Worm (Caenorhabditis elegans) whole organism, late embryonic: Measurements from ENCODE around the gene lnkn-1.

Experiments used
- C08G9.2 ChIP-seq: sonication (generic microtip); optimal IDR thresholded peaks from 2 replicates; lab custom pipeline; 2016; ENCODE audit warnings: mild to moderate bottlenecking, missing genetic modification characterization, moderate library complexity, missing compliant biosample characterization
- C38D4.7 ChIP-seq: fragments of 200-800 bp; sonication (Bioruptor generic); optimal IDR thresholded peaks from 2 replicates; lab custom pipeline; 2018; ENCODE audit warnings: mild to moderate bottlenecking, missing genetic modification characterization, moderate library complexity, missing compliant biosample characterization
- K09A11.1 ChIP-seq: sonication (generic microtip); optimal IDR thresholded peaks from 2 replicates; lab custom pipeline; 2017; ENCODE audit warnings: antibody characterized with exemption, mild to moderate bottlenecking, missing genetic modification characterization, missing compliant biosample characterization; ENCODE audit not compliant: insufficient read depth
- T23F11.4 ChIP-seq: fragments of 200-800 bp; sonication (Bioruptor generic); optimal IDR thresholded peaks from 2 replicates; lab custom pipeline; 2018; ENCODE audit warnings: mild to moderate bottlenecking, missing genetic modification characterization, missing compliant biosample characterization
- ahr-1 ChIP-seq: sonication (generic microtip); optimal IDR thresholded peaks from 2 replicates; lab custom pipeline; 2016; ENCODE audit warnings: missing genetic modification characterization, missing compliant biosample characterization
- ama-1 ChIP-seq: fragments of 150-350 bp; optimal IDR thresholded peaks from 2 replicates; lab custom pipeline; 2014
- ceh-14 ChIP-seq: sonication (generic microtip); optimal IDR thresholded peaks from 2 replicates; lab custom pipeline; 2016; ENCODE audit warnings: missing genotype, missing genetic modification characterization, missing compliant biosample characterization
- ceh-18 ChIP-seq: sonication (generic microtip); optimal IDR thresholded peaks from 2 replicates; lab custom pipeline; 2016; ENCODE audit warnings: missing genetic modification characterization, missing compliant biosample characterization
- ceh-24 ChIP-seq: sonication (generic microtip); optimal IDR thresholded peaks from 2 replicates; lab custom pipeline; 2016; ENCODE audit warnings: mild to moderate bottlenecking, missing genetic modification characterization, missing compliant biosample characterization
- ceh-31 ChIP-seq: sonication (generic microtip); optimal IDR thresholded peaks from 2 replicates; lab custom pipeline; 2016; ENCODE audit warnings: missing genetic modification characterization, missing compliant biosample characterization
- che-1 ChIP-seq: sonication (generic microtip); optimal IDR thresholded peaks from 2 replicates; lab custom pipeline; 2016; ENCODE audit warnings: mild to moderate bottlenecking, missing genetic modification characterization, missing compliant biosample characterization
- dmd-4 ChIP-seq: sonication (generic microtip); optimal IDR thresholded peaks from 2 replicates; lab custom pipeline; 2016; ENCODE audit warnings: borderline replicate concordance, missing genetic modification characterization, missing compliant biosample characterization
- dve-1 ChIP-seq: sonication (generic microtip); optimal IDR thresholded peaks from 2 replicates; lab custom pipeline; 2017; ENCODE audit warnings: antibody characterized with exemption, mild to moderate bottlenecking, missing genetic modification characterization, missing compliant biosample characterization
- elt-2 ChIP-seq: sonication (generic microtip); optimal IDR thresholded peaks from 2 replicates; lab custom pipeline; 2016; ENCODE audit warnings: missing genetic modification reagents, missing genetic modification characterization, missing compliant biosample characterization
- elt-4 ChIP-seq: sonication (generic microtip); optimal IDR thresholded peaks from 2 replicates; lab custom pipeline; 2016; ENCODE audit warnings: missing genetic modification characterization, missing compliant biosample characterization
- ets-4 ChIP-seq: sonication (generic microtip); optimal IDR thresholded peaks from 2 replicates; lab custom pipeline; 2016; ENCODE audit warnings: missing genetic modification characterization, missing compliant biosample characterization
- fkh-10 ChIP-seq: fragments of 150-350 bp; optimal IDR thresholded peaks from 2 replicates; lab custom pipeline; 2014; ENCODE audit warnings: missing biosample characterization, missing genetic modification reagents, missing genetic modification characterization
- fkh-6 ChIP-seq: sonication (generic microtip); optimal IDR thresholded peaks from 2 replicates; lab custom pipeline; 2016; ENCODE audit warnings: missing genetic modification characterization, missing compliant biosample characterization
- gmeb-2 ChIP-seq: sonication (generic microtip); optimal IDR thresholded peaks from 2 replicates; lab custom pipeline; 2016; ENCODE audit warnings: missing genetic modification characterization, inconsistent platforms, missing compliant biosample characterization
- hlh-6 ChIP-seq: sonication (generic microtip); optimal IDR thresholded peaks from 2 replicates; lab custom pipeline; 2016; ENCODE audit warnings: missing genotype, missing genetic modification characterization, missing compliant biosample characterization
- hlh-8 ChIP-seq: sonication (generic microtip); optimal IDR thresholded peaks from 2 replicates; lab custom pipeline; 2016; ENCODE audit warnings: missing genotype, missing genetic modification characterization, missing compliant biosample characterization
- lin-11 ChIP-seq: fragments of 200-800 bp; sonication (Bioruptor generic); optimal IDR thresholded peaks from 2 replicates; lab custom pipeline; 2018; ENCODE audit warnings: mild to moderate bottlenecking, missing genetic modification characterization, missing compliant biosample characterization
- mec-3 ChIP-seq: sonication (generic microtip); optimal IDR thresholded peaks from 2 replicates; lab custom pipeline; 2016; ENCODE audit warnings: borderline replicate concordance, missing genetic modification characterization, missing compliant biosample characterization
- nfya-1 ChIP-seq: sonication (generic microtip); optimal IDR thresholded peaks from 2 replicates; lab custom pipeline; 2017; ENCODE audit warnings: missing genetic modification characterization, mild to moderate bottlenecking, missing compliant biosample characterization, antibody characterized with exemption, moderate library complexity
- nhr-232 ChIP-seq: sonication (generic microtip); optimal IDR thresholded peaks from 2 replicates; lab custom pipeline; 2016; ENCODE audit warnings: missing genetic modification characterization, missing compliant biosample characterization
- odd-2 ChIP-seq: sonication (generic microtip); optimal IDR thresholded peaks from 2 replicates; lab custom pipeline; 2017; ENCODE audit warnings: antibody characterized with exemption, mild to moderate bottlenecking, missing genetic modification characterization, missing compliant biosample characterization
- pag-3 ChIP-seq: sonication (generic microtip); optimal IDR thresholded peaks from 2 replicates; lab custom pipeline; 2016; ENCODE audit warnings: missing compliant biosample characterization, missing genetic modification characterization, borderline replicate concordance
- pat-9 ChIP-seq: fragments of 200-800 bp; sonication (Bioruptor generic); optimal IDR thresholded peaks from 2 replicates; lab custom pipeline; 2018; ENCODE audit warnings: mild to moderate bottlenecking, missing genetic modification characterization, moderate library complexity, missing compliant biosample characterization
- pax-1 ChIP-seq: fragments of 150-350 bp; optimal IDR thresholded peaks from 2 replicates; lab custom pipeline; 2014; ENCODE audit warnings: missing biosample characterization, missing genetic modification characterization
- pha-4 ChIP-seq: fragments of 150-350 bp; optimal IDR thresholded peaks from 2 replicates; lab custom pipeline; 2018; ENCODE audit warnings: missing biosample characterization, missing genetic modification reagents, missing genetic modification characterization
- pqm-1 ChIP-seq: sonication (generic microtip); optimal IDR thresholded peaks from 2 replicates; lab custom pipeline; 2016; ENCODE audit warnings: missing genetic modification characterization, missing compliant biosample characterization
- ref-2 ChIP-seq: sonication (generic microtip); optimal IDR thresholded peaks from 2 replicates; lab custom pipeline; 2016; ENCODE audit warnings: missing genetic modification characterization, missing compliant biosample characterization
- rnt-1 ChIP-seq: sonication (generic microtip); optimal IDR thresholded peaks from 2 replicates; lab custom pipeline; 2016; ENCODE audit warnings: missing genetic modification characterization, missing compliant biosample characterization
- sdc-2 ChIP-seq: sonication (generic microtip); optimal IDR thresholded peaks from 2 replicates; lab custom pipeline; 2016; ENCODE audit warnings: missing genotype, missing genetic modification characterization, missing compliant biosample characterization
- sox-2 ChIP-seq: fragments of 200-800 bp; sonication (Bioruptor generic); IDR thresholded peaks from 2 replicates; pipeline ENCODE4 v1.3.6; 2022; ENCODE audit warnings: missing genetic modification reagents, missing genetic modification characterization, missing compliant biosample characterization
- sox-4 ChIP-seq: sonication (generic microtip); optimal IDR thresholded peaks from 2 replicates; lab custom pipeline; 2017; ENCODE audit warnings: mild to moderate bottlenecking, missing genetic modification characterization, inconsistent platforms, missing compliant biosample characterization
- syd-9 ChIP-seq: sonication (generic microtip); optimal IDR thresholded peaks from 2 replicates; lab custom pipeline; 2016; ENCODE audit warnings: mild to moderate bottlenecking, missing genetic modification characterization, moderate library complexity, missing compliant biosample characterization
- tbx-2 ChIP-seq: sonication (generic microtip); optimal IDR thresholded peaks from 2 replicates; lab custom pipeline; 2016; ENCODE audit warnings: missing genetic modification characterization, missing compliant biosample characterization
- ttx-3 ChIP-seq: sonication (generic microtip); optimal IDR thresholded peaks from 2 replicates; lab custom pipeline; 2016; ENCODE audit warnings: missing genetic modification reagents, missing genetic modification characterization, missing compliant biosample characterization
- unc-42 ChIP-seq: sonication (generic microtip); optimal IDR thresholded peaks from 2 replicates; lab custom pipeline; 2016; ENCODE audit warnings: missing genotype, missing genetic modification characterization, missing compliant biosample characterization
- unc-86 ChIP-seq: sonication (generic microtip); optimal IDR thresholded peaks from 2 replicates; lab custom pipeline; 2016; ENCODE audit warnings: missing genetic modification characterization, missing compliant biosample characterization
- zip-5 ChIP-seq: sonication (generic microtip); optimal IDR thresholded peaks from 2 replicates; lab custom pipeline; 2016; ENCODE audit warnings: missing genetic modification characterization, missing compliant biosample characterization
- ztf-16 ChIP-seq: sonication (generic microtip); optimal IDR thresholded peaks from 2 replicates; lab custom pipeline; 2017; ENCODE audit warnings: missing genetic modification characterization, missing compliant biosample characterization

Gene lnkn-1

ce11 chrIII:8878960-8879359 lies 11.1 kb upstream of the lnkn-1 start:
- TF ChIP-seq unc-42 (tag; lab: Kevin White, UChicago) = no peak
- no peak for TF ChIP-seq pha-4 (tag; lab: Kevin White, UChicago)
- no peak for TF ChIP-seq unc-86 (tag; lab: Kevin White, UChicago)
- TF ChIP-seq sox-2 (GFP tag; lab: Robert Waterston, UW) = no peak
- no peak for TF ChIP-seq ztf-16
- no peak for TF ChIP-seq gmeb-2 (tag; lab: Kevin White, UChicago)
- TF ChIP-seq pat-9 (tag; lab: Kevin White, UChicago) = no peak
- no peak for TF ChIP-seq fkh-6 (tag; lab: Kevin White, UChicago)
- TF ChIP-seq elt-4 (tag; lab: Kevin White, UChicago) = no peak
- no peak for TF ChIP-seq hlh-6 (tag; lab: Kevin White, UChicago)
- no peak for TF ChIP-seq pqm-1 (tag; lab: Kevin White, UChicago)
- no peak for TF ChIP-seq K09A11.1

ce11 chrIII:8882333-8882732 lies 7.7 kb upstream of the lnkn-1 start:
- TF ChIP-seq syd-9 (tag; lab: Kevin White, UChicago) = no peak
- no peak for TF ChIP-seq ttx-3
- TF ChIP-seq odd-2 (tag; lab: Kevin White, UChicago) = no peak
- TF ChIP-seq ref-2 = no peak
- TF ChIP-seq tbx-2 (tag; lab: Kevin White, UChicago) = no peak
- TF ChIP-seq nhr-232 (tag; lab: Kevin White, UChicago) = no peak
- TF ChIP-seq nfya-1 (tag; lab: Kevin White, UChicago) = no peak
- TF ChIP-seq sox-4 (tag; lab: Kevin White, UChicago) = no peak
- TF ChIP-seq mec-3 (tag; lab: Kevin White, UChicago) = no peak
- no peak for TF ChIP-seq elt-2
- no peak for TF ChIP-seq fkh-6 (tag; lab: Kevin White, UChicago)
- TF ChIP-seq zip-5 (tag; lab: Kevin White, UChicago) = no peak
- no peak for TF ChIP-seq rnt-1 (tag; lab: Kevin White, UChicago)
- no peak for TF ChIP-seq sox-2 (GFP tag; lab: Robert Waterston, UW)
- TF ChIP-seq ceh-18 = no peak
- no peak for TF ChIP-seq che-1
- TF ChIP-seq fkh-10 (GFP tag; lab: Kevin White, UChicago) = no peak

DNA sequence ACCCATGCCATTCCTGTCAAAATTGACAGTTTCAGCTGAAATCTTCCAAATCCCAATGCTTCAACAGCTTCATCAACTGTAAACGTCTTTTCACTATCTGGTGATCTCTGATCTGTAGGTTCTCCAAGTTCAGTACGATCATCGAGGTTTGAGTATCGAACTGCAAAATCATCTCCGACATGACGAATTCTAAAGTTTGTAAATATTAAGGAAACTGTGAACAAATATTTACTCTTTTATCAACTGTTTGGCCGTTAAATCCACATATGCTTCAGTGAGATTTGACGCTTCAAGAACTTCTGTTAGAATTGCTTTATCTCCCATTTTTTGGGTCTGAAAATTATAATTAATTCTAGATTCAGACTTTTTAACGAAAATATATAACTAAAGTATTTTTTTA lies 4.9 kb upstream of the lnkn-1 start, which contains the start of gene svop-1:
Gene svop-1, minus strand, starts transcription at position 339 of the 400 bp plus-strand sequence.
- TF ChIP-seq pag-3 (tag; lab: Kevin White, UChicago) (no peak), ceh-18 (no peak), ceh-31 (tag; lab: Kevin White, UChicago) (no peak), pax-1 (tag; lab: Kevin White, UChicago) (no peak), dmd-4 (no peak), ceh-24 (tag; lab: Kevin White, UChicago) (no peak), unc-42 (tag; lab: Kevin White, UChicago) (no peak), hlh-8 (tag; lab: Kevin White, UChicago) (no peak), pqm-1 (tag; lab: Kevin White, UChicago) (no peak), C38D4.7 (no peak), zip-5 (tag; lab: Kevin White, UChicago) (no peak), ahr-1 (no peak), ets-4 (tag; lab: Kevin White, UChicago) (no peak), ceh-14 (tag; lab: Kevin White, UChicago) (no peak), C08G9.2 (tag; lab: Kevin White, UChicago) (no peak), ama-1 (no peak), lin-11 (tag; lab: Kevin White, UChicago) (no peak), dve-1 (no peak), sdc-2 (tag; lab: Kevin White, UChicago) (no peak), T23F11.4 (GFP tag; lab: Kevin White, UChicago) (no peak)
